Fruit fly (Drosophila melanogaster): Measurements from ENCODE around the gene Sprn.

dm6 chr3L:11831199-11831598 lies 47.7 kb upstream of the Sprn start:
- no peak for TF ChIP-seq cnc (optimal IDR thresholded peaks at IDR 0.05)
- TF ChIP-seq toe (GFP tag; optimal IDR thresholded peaks at IDR 0.05): no peak
- TF ChIP-seq Hr96 (GFP tag; optimal IDR thresholded peaks at IDR 0.05): no peak
- TF ChIP-seq CG7101 (tag; optimal IDR thresholded peaks at IDR 0.05): no peak
- TF ChIP-seq ovo (GFP tag; optimal IDR thresholded peaks at IDR 0.05): no peak
- no peak for TF ChIP-seq kay (GFP tag; ENCODE audit: borderline replicate concordance)
- TF ChIP-seq Mnt (GFP tag; optimal IDR thresholded peaks at IDR 0.05): no peak
- TF ChIP-seq CG1620 (GFP tag; optimal IDR thresholded peaks at IDR 0.05): no peak
- TF ChIP-seq Clk (GFP tag; optimal IDR thresholded peaks at IDR 0.05): no peak
- no peak for TF ChIP-seq CG11617 (GFP tag; optimal IDR thresholded peaks at IDR 0.05)
- no peak for TF ChIP-seq CG7045 (GFP tag; optimal IDR thresholded peaks at IDR 0.05)
